Fruit fly (Drosophila melanogaster) whole organism, embryonic: Measurements from ENCODE around the gene CG3566.

Source experiments
- Awh ChIP-seq: fragments of 200-800 bp; sonication (Bioruptor generic); IDR thresholded peaks from 2 replicates; pipeline ENCODE4, ENCODE4 v1.3.6; 2022; ENCODE audit warnings: missing biosample characterization, missing genetic modification characterization
- BtbVII ChIP-seq: fragments of 200-800 bp; sonication (Bioruptor generic); optimal IDR thresholded peaks from 3 replicates; lab custom pipeline; 2017; ENCODE audit warnings: missing biosample characterization, mild to moderate bottlenecking, missing genetic modification characterization
- C15 ChIP-seq: fragments of 200-800 bp; sonication (Bioruptor generic); IDR thresholded peaks from 3 replicates; pipeline ENCODE4 v1.3.6; 2022; ENCODE audit warnings: missing biosample characterization, missing genetic modification characterization
- CG10209 ChIP-seq: fragments of 200-800 bp; sonication (Bioruptor generic); optimal IDR thresholded peaks from 3 replicates; lab custom pipeline; 2017; ENCODE audit warnings: missing biosample characterization, mild to moderate bottlenecking, missing genetic modification characterization, missing genetic modification reagents
- CG10274 ChIP-seq: fragments of 200-800 bp; sonication (Bioruptor generic); optimal IDR thresholded peaks from 3 replicates; lab custom pipeline; 2017; ENCODE audit warnings: missing biosample characterization, mild to moderate bottlenecking, missing genetic modification characterization
- CG10366 ChIP-seq: fragments of 200-800 bp; sonication (Bioruptor generic); IDR thresholded peaks from 2 replicates; pipeline ENCODE4 v1.3.6; 2022; ENCODE audit warnings: missing biosample characterization, missing genetic modification characterization
- CG10654 ChIP-seq: fragments of 200-800 bp; sonication (Bioruptor generic); optimal IDR thresholded peaks from 2 replicates; lab custom pipeline; 2016; ENCODE audit warnings: missing biosample characterization, missing genetic modification characterization
- CG15479 ChIP-seq: fragments of 200-800 bp; sonication (Bioruptor generic); optimal IDR thresholded peaks from 3 replicates; lab custom pipeline; 2019; ENCODE audit warnings: missing biosample characterization, mild to moderate bottlenecking, missing genetic modification characterization, moderate library complexity
- CG15514 ChIP-seq: fragments of 200-800 bp; sonication (Bioruptor generic); optimal IDR thresholded peaks from 3 replicates; lab custom pipeline; 2017; ENCODE audit warnings: missing biosample characterization, missing genetic modification characterization, mild to moderate bottlenecking, moderate library complexity, missing genetic modification reagents
- CG15601 ChIP-seq: fragments of 200-800 bp; sonication (Bioruptor generic); optimal IDR thresholded peaks from 3 replicates; lab custom pipeline; 2019; ENCODE audit warnings: missing biosample characterization, mild to moderate bottlenecking, missing genetic modification characterization, moderate library complexity
- CG16815 ChIP-seq: fragments of 200-800 bp; sonication (Bioruptor generic); optimal IDR thresholded peaks from 3 replicates; lab custom pipeline; 2017; ENCODE audit warnings: missing biosample characterization, mild to moderate bottlenecking, missing genetic modification characterization
- CG17359 ChIP-seq: fragments of 200-800 bp; sonication (Bioruptor generic); optimal IDR thresholded peaks from 3 replicates; lab custom pipeline; 2018; ENCODE audit warnings: missing biosample characterization, mild to moderate bottlenecking, missing genetic modification characterization, moderate library complexity
- CG2678 ChIP-seq: fragments of 200-800 bp; sonication (Bioruptor generic); optimal IDR thresholded peaks from 3 replicates; lab custom pipeline; 2019; ENCODE audit warnings: missing biosample characterization, mild to moderate bottlenecking, missing genetic modification characterization, moderate library complexity
- CG2889 ChIP-seq: fragments of 200-800 bp; sonication (Bioruptor generic); IDR thresholded peaks from 3 replicates; pipeline ENCODE4 v1.3.6; 2022; ENCODE audit warnings: missing biosample characterization, missing genetic modification characterization
- CG30020 ChIP-seq: fragments of 200-800 bp; optimal IDR thresholded peaks from 2 replicates; lab custom pipeline; 2019; ENCODE audit warnings: missing biosample characterization, mild to moderate bottlenecking, missing genetic modification characterization, moderate library complexity
- CG31365 ChIP-seq: fragments of 200-800 bp; sonication (Bioruptor generic); optimal IDR thresholded peaks from 2 replicates; lab custom pipeline; 2018; ENCODE audit warnings: missing biosample characterization, mild to moderate bottlenecking, missing genetic modification characterization
- CG32767 ChIP-seq: fragments of 200-800 bp; sonication (Bioruptor generic); IDR thresholded peaks from 2 replicates; pipeline ENCODE4 v1.3.6; 2022; ENCODE audit warnings: missing biosample characterization, missing genetic modification characterization
- CG4282 ChIP-seq: fragments of 200-800 bp; sonication (Bioruptor generic); optimal IDR thresholded peaks from 2 replicates; lab custom pipeline; 2016; ENCODE audit warnings: missing biosample characterization, missing genetic modification characterization
- CG4404 ChIP-seq: fragments of 200-800 bp; sonication (Bioruptor generic); IDR thresholded peaks from 2 replicates; pipeline ENCODE4 v1.3.6; 2022; ENCODE audit warnings: missing biosample characterization, missing genetic modification characterization
- CG8290 ChIP-seq, 3 experiments: fragments of 200-800 bp; sonication (Bioruptor generic); optimal IDR thresholded peaks; 2 replicates each; lab custom pipeline; 2016 to 2019; ENCODE audit warnings: missing biosample characterization in 3 of 3, missing genetic modification characterization in 3 of 3, mild to moderate bottlenecking in 2 of 3, moderate library complexity in 1 of 3
- CG8388 ChIP-seq: fragments of 200-800 bp; sonication (Bioruptor generic); optimal IDR thresholded peaks from 2 replicates; lab custom pipeline; 2019; ENCODE audit warnings: missing biosample characterization, mild to moderate bottlenecking, missing genetic modification characterization, moderate library complexity
- CG8478 ChIP-seq: fragments of >200 bp; optimal IDR thresholded peaks from 2 replicates; lab custom pipeline; 2018
- CG9932 ChIP-seq: fragments of 200-800 bp; sonication (Bioruptor generic); IDR thresholded peaks from 2 replicates; pipeline ENCODE4 v1.3.6; 2022; ENCODE audit warnings: missing biosample characterization, missing genetic modification characterization
- Chrac-16 ChIP-seq: fragments of 200-800 bp; sonication (Bioruptor generic); optimal IDR thresholded peaks from 3 replicates; lab custom pipeline; 2016; ENCODE audit warnings: missing biosample characterization, missing genetic modification characterization
- Dfd ChIP-seq, 2 experiments: fragments of >200 bp; optimal IDR thresholded peaks; 2 replicates each; lab custom pipeline; 2017; ENCODE audit warnings: missing biosample characterization in 2 of 2, missing genetic modification characterization in 2 of 2
- Doc3 ChIP-seq: fragments of 200-800 bp; sonication (Bioruptor generic); IDR thresholded peaks from 3 replicates; pipeline ENCODE4 v1.3.6; 2022; ENCODE audit warnings: missing biosample characterization, missing genetic modification characterization; ENCODE audit not compliant: partially characterized antibody
- GATAe ChIP-seq: fragments of 200-800 bp; sonication (Bioruptor generic); conservative IDR thresholded peaks from 2 replicates; pipeline ENCODE4 v1.3.6; 2022; ENCODE audit warnings: missing biosample characterization, missing genetic modification characterization
- H15 ChIP-seq: fragments of 200-800 bp; sonication (Bioruptor generic); IDR thresholded peaks from 3 replicates; pipeline ENCODE4 v1.3.6; 2022; ENCODE audit warnings: missing biosample characterization, missing genetic modification characterization
- Hr3 ChIP-seq: fragments of 200-800 bp; sonication (Bioruptor generic); optimal IDR thresholded peaks from 3 replicates; lab custom pipeline; 2016; ENCODE audit warnings: missing biosample characterization, missing genetic modification characterization
- Kr ChIP-seq: fragments of 200-800 bp; sonication (Bioruptor generic); optimal IDR thresholded peaks from 2 replicates; lab custom pipeline; 2017; ENCODE audit warnings: missing biosample characterization, mild to moderate bottlenecking, missing genetic modification characterization
- MESR4 ChIP-seq: fragments of 200-800 bp; sonication (Bioruptor generic); optimal IDR thresholded peaks from 2 replicates; lab custom pipeline; 2018; ENCODE audit warnings: missing biosample characterization, mild to moderate bottlenecking, missing genetic modification characterization, moderate library complexity
- Med ChIP-seq: fragments of 200-800 bp; sonication (Bioruptor generic); peaks from one replicate; lab custom pipeline; 2016; ENCODE audit warnings: missing biosample characterization, missing genetic modification characterization, mild to moderate bottlenecking, inconsistent platforms, moderate library complexity
- Meics ChIP-seq: fragments of 200-800 bp; sonication (Bioruptor generic); optimal IDR thresholded peaks from 2 replicates; lab custom pipeline; 2017; ENCODE audit warnings: missing biosample characterization, mild to moderate bottlenecking, missing genetic modification characterization
- Sry-δ ChIP-seq: fragments of 200-800 bp; sonication (Bioruptor generic); optimal IDR thresholded peaks from 2 replicates; lab custom pipeline; 2016; ENCODE audit warnings: missing biosample characterization, missing genetic modification characterization
- Taf1 ChIP-seq: fragments of 200-800 bp; sonication (Bioruptor generic); IDR thresholded peaks from 2 replicates; pipeline ENCODE4 v1.3.6; 2022; ENCODE audit warnings: missing biosample characterization, missing genetic modification characterization
- YL-1 ChIP-seq: fragments of 200-800 bp; sonication (Bioruptor generic); optimal IDR thresholded peaks from 3 replicates; lab custom pipeline; 2017; ENCODE audit warnings: missing biosample characterization, mild to moderate bottlenecking, missing genetic modification characterization
- bigmax ChIP-seq: fragments of 200-800 bp; sonication (Bioruptor generic); optimal IDR thresholded peaks from 2 replicates; lab custom pipeline; 2018; ENCODE audit warnings: missing biosample characterization, mild to moderate bottlenecking, missing genetic modification characterization
- bsh ChIP-seq, 2 experiments: fragments of 200-800 bp; sonication (Bioruptor generic); optimal IDR thresholded peaks; 2 replicates each; lab custom pipeline; 2017 to 2018; ENCODE audit warnings: mild to moderate bottlenecking in 2 of 2, missing biosample characterization in 2 of 2, missing genetic modification characterization in 2 of 2, moderate library complexity in 1 of 2
- cad ChIP-seq: fragments of >200 bp; optimal IDR thresholded peaks from 2 replicates; lab custom pipeline; 2017; ENCODE audit warnings: missing biosample characterization, missing genetic modification characterization
- cas ChIP-seq: fragments of 200-800 bp; sonication (Bioruptor generic); IDR thresholded peaks from 2 replicates; pipeline ENCODE4 v1.3.6; 2022; ENCODE audit warnings: missing biosample characterization, missing genetic modification characterization
- crc ChIP-seq: fragments of 200-800 bp; sonication (Bioruptor generic); optimal IDR thresholded peaks from 2 replicates; lab custom pipeline; 2016; ENCODE audit warnings: missing biosample characterization, missing genetic modification characterization
- ham ChIP-seq: fragments of 200-800 bp; sonication (Bioruptor generic); IDR thresholded peaks from 2 replicates; pipeline ENCODE4 v1.3.6; 2022; ENCODE audit warnings: missing biosample characterization, missing genetic modification characterization
- lab ChIP-seq: fragments of 200-800 bp; sonication (Bioruptor generic); optimal IDR thresholded peaks from 3 replicates; lab custom pipeline; 2017; ENCODE audit warnings: missing biosample characterization, missing genetic modification characterization, mild to moderate bottlenecking, moderate library complexity, missing genetic modification reagents
- nmo ChIP-seq: fragments of 200-800 bp; sonication (Bioruptor generic); optimal IDR thresholded peaks from 2 replicates; lab custom pipeline; 2018; ENCODE audit warnings: missing biosample characterization, mild to moderate bottlenecking, missing genetic modification characterization, moderate library complexity
- pan ChIP-seq, 4 experiments: fragments of >200 bp in 3 of 4; fragments of 200-800 bp in 1 of 4; sonication (Bioruptor generic) in 1 of 4; optimal IDR thresholded peaks in 3 of 4; IDR thresholded peaks in 1 of 4; 2 replicates each; pipeline versions ENCODE4 v1.3.6 to Lab custom; 2017 to 2022; ENCODE audit warnings: missing biosample characterization in 2 of 4, missing genetic modification characterization in 2 of 4, mixed read lengths in 1 of 4
- psq ChIP-seq: fragments of 200-800 bp; sonication (Bioruptor generic); optimal IDR thresholded peaks from 2 replicates; lab custom pipeline; 2017; ENCODE audit warnings: missing biosample characterization, missing genetic modification characterization
- row ChIP-seq: fragments of 200-800 bp; sonication (Bioruptor generic); IDR thresholded peaks from 3 replicates; pipeline ENCODE4 v1.3.6; 2022; ENCODE audit warnings: missing biosample characterization, missing genetic modification characterization
- schlank ChIP-seq: fragments of 200-800 bp; sonication (Bioruptor generic); optimal IDR thresholded peaks from 2 replicates; lab custom pipeline; 2018; ENCODE audit warnings: missing biosample characterization, mild to moderate bottlenecking, missing genetic modification characterization
- sim ChIP-seq: fragments of 200-800 bp; sonication (Bioruptor generic); IDR thresholded peaks from 2 replicates; pipeline ENCODE4 v1.3.6; 2022; ENCODE audit warnings: missing biosample characterization, missing genetic modification characterization
- tgo ChIP-seq: fragments of 200-800 bp; sonication (Bioruptor generic); IDR thresholded peaks from 3 replicates; pipeline ENCODE4 v1.3.6; 2022; ENCODE audit warnings: missing biosample characterization, missing genetic modification characterization
- unc-4 ChIP-seq: fragments of 200-800 bp; sonication (Bioruptor generic); IDR thresholded peaks from 2 replicates; pipeline ENCODE4 v1.3.6; 2022; ENCODE audit warnings: missing biosample characterization, missing genetic modification characterization; ENCODE audit not compliant: partially characterized antibody

The CG3566 gene

dm6 chrX:6301052-6301451 lies 24.5 kb upstream of the CG3566 start, which contains the start of gene CG12219 (continued):
- TF ChIP-seq Doc3 (GFP tag; lab: Robert Waterston, UW) (0 out of 3 replicates have a peak, but pooled peaks have one; percentile 41), MESR4 (GFP tag; lab: Kevin White, UChicago) (peak; percentile 72), Chrac-16 (no peak), CG10274 (GFP tag; lab: Kevin White, UChicago) (no peak), Dfd (GFP tag; optimal IDR thresholded peaks at IDR 0.05; lab: Kevin White, UChicago) (no peak), C15 (GFP tag; lab: Robert Waterston, UW) (no peak), Meics (GFP tag; lab: Kevin White, UChicago) (no peak), BtbVII (GFP tag; lab: Kevin White, UChicago) (no peak), CG4282 (no peak), cas (GFP tag; lab: Robert Waterston, UW) (no peak), CG16815 (GFP tag; lab: Kevin White, UChicago) (no peak), CG10209 (GFP tag; lab: Kevin White, UChicago) (no peak), CG2678 (tag; lab: Kevin White, UChicago) (no peak), CG17359 (tag; lab: Kevin White, UChicago) (no peak), bigmax (GFP tag; lab: Kevin White, UChicago) (no peak), tgo (GFP tag; lab: Robert Waterston, UW) (no peak), CG15514 (GFP tag; lab: Kevin White, UChicago) (peak; percentile 51), CG8478 (lab: Kevin White, UChicago) (no peak), Awh (GFP tag; lab: Robert Waterston, UW) (no peak), Med (GFP tag; lab: Kevin White, UChicago) (peak; percentile 64), CG10366 (GFP tag; lab: Robert Waterston, UW) (no peak), schlank (tag; lab: Kevin White, UChicago) (no peak), CG15479 (GFP tag; lab: Kevin White, UChicago) (no peak), crc (GFP tag; lab: Kevin White, UChicago) (no peak), CG2889 (GFP tag; lab: Robert Waterston, UW) (no peak), CG10654 (no peak), CG9932 (GFP tag; lab: Robert Waterston, UW) (no peak), CG4404 (no peak), GATAe (GFP tag; lab: Robert Waterston, UW) (no peak), unc-4 (GFP tag; lab: Robert Waterston, UW) (peak; percentile 69), CG32767 (GFP tag; lab: Robert Waterston, UW) (no peak), lab (GFP tag; lab: Kevin White, UChicago) (no peak), CG8388 (GFP tag; lab: Kevin White, UChicago) (no peak), cad (GFP tag; lab: Kevin White, UChicago) (no peak), pan (optimal IDR thresholded peaks at IDR 0.05; lab: Kevin White, UChicago) (no peak), pan (GFP tag; optimal IDR thresholded peaks at IDR 0.05 in 1 of 2, IDR thresholded peaks at IDR 0.05 in 1 of 2) (no peak), Kr (GFP tag; lab: Kevin White, UChicago) (no peak), Taf1 (no peak), sim (GFP tag; lab: Robert Waterston, UW) (no peak), psq (GFP tag; lab: Kevin White, UChicago) (no peak), CG8290 (GFP tag; optimal IDR thresholded peaks at IDR 0.05; lab: Kevin White, UChicago) (no peak), CG8290 (tag; optimal IDR thresholded peaks at IDR 0.05; lab: Kevin White, UChicago) (no peak), Sry-δ (GFP tag; lab: Kevin White, UChicago) (peak; percentile 86), CG30020 (tag; lab: Kevin White, UChicago) (no peak), bsh (GFP tag; optimal IDR thresholded peaks at IDR 0.05; lab: Kevin White, UChicago) (no peak), YL-1 (GFP tag; lab: Kevin White, UChicago) (peak; percentile 59), Hr3 (GFP tag; lab: Kevin White, UChicago) (no peak), row (no peak), ham (GFP tag; lab: Robert Waterston, UW) (no peak), CG15601 (tag; lab: Kevin White, UChicago) (no peak), H15 (no peak), CG31365 (tag; lab: Kevin White, UChicago) (no peak), nmo (peak; percentile 1)
